Worm (Caenorhabditis elegans) whole organism, mixed stage, embryonic: ENCODE results near the gene irg-8.

Experiments
- blmp-1 ChIP-seq: fragments of 150-350 bp; optimal IDR thresholded peaks from 2 replicates; lab custom pipeline; 2014; ENCODE audit warnings: missing biosample characterization, missing genetic modification characterization
- elt-3 ChIP-seq: fragments of 150-350 bp; optimal IDR thresholded peaks from 2 replicates; lab custom pipeline; 2014; ENCODE audit warnings: missing biosample characterization, missing genetic modification characterization
- ham-2 ChIP-seq: fragments of 200-800 bp; sonication (Bioruptor generic); optimal IDR thresholded peaks from 2 replicates; lab custom pipeline; 2018; ENCODE audit warnings: mild to moderate bottlenecking, missing genetic modification characterization, missing compliant biosample characterization
- lin-13 ChIP-seq: fragments of 150-350 bp; optimal IDR thresholded peaks from 2 replicates; lab custom pipeline; 2014; ENCODE audit warnings: missing biosample characterization, missing genetic modification characterization
- mep-1 ChIP-seq: fragments of 150-350 bp; optimal IDR thresholded peaks from 2 replicates; lab custom pipeline; 2017; ENCODE audit warnings: missing biosample characterization, missing genetic modification reagents, missing genetic modification characterization, inconsistent platforms
- nhr-12 ChIP-seq: fragments of 150-350 bp; optimal IDR thresholded peaks from 2 replicates; lab custom pipeline; 2014; ENCODE audit warnings: missing biosample characterization, missing genetic modification characterization
- nhr-28 ChIP-seq: fragments of 150-350 bp; optimal IDR thresholded peaks from 2 replicates; lab custom pipeline; 2014; ENCODE audit warnings: missing biosample characterization, missing genetic modification characterization
- nhr-76 ChIP-seq: sonication (generic microtip); optimal IDR thresholded peaks from 2 replicates; lab custom pipeline; 2017; ENCODE audit warnings: missing biosample characterization, missing genetic modification characterization
- pha-4 ChIP-seq: fragments of 150-350 bp; optimal IDR thresholded peaks from 2 replicates; lab custom pipeline; 2018; ENCODE audit warnings: missing biosample characterization, missing genetic modification reagents, missing genetic modification characterization
- snpc-4 ChIP-seq: fragments of 150-350 bp; optimal IDR thresholded peaks from 2 replicates; lab custom pipeline; 2014; ENCODE audit warnings: missing biosample characterization, missing genetic modification characterization
- unc-39 ChIP-seq: fragments of 150-350 bp; optimal IDR thresholded peaks from 2 replicates; lab custom pipeline; 2014; ENCODE audit warnings: missing biosample characterization, missing genetic modification characterization

DNA sequence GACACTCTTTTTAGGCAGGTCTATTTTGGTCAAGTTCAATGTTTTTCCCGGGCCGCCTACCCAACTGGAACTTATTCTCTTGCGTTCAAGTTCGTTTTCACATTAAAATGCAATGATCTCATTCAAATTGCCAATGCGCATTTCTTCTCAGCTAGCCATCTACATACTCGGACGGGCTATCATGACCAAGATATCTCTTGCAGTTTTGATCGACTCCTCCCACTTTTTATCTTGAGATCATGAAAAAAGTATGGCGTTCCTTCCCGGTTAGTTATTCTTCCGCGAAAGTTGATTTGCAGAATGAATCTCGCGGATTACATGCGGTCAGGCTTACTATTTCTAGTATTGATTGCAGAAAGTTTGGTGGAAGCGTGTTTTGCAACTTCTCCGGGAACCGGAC, 16.4 kb upstream of the irg-8 start, which contains the start of gene B0554.2:
- TF ChIP-seq nhr-76 (tag; lab: Kevin White, UChicago) (no peak), mep-1 (tag; lab: Kevin White, UChicago) (no peak), pha-4 (tag; lab: Kevin White, UChicago) (no peak), lin-13 (tag; lab: Kevin White, UChicago) (no peak), nhr-28 (tag; lab: Kevin White, UChicago) (no peak), nhr-12 (no peak), ham-2 (GFP tag; lab: Kevin White, UChicago) (no peak), elt-3 (tag; lab: Kevin White, UChicago) (no peak), blmp-1 (no peak), unc-39 (no peak), snpc-4 (tag; lab: Kevin White, UChicago) (no peak)
